Worm (Caenorhabditis elegans) whole organism, early embryonic: ENCODE results near the gene srh-233.

Experiments
- B0310.2 ChIP-seq: sonication (generic microtip); optimal IDR thresholded peaks from 2 replicates; lab custom pipeline; 2016; ENCODE audit warnings: mild to moderate bottlenecking, missing genetic modification characterization, missing compliant biosample characterization
- F13C5.2 ChIP-seq: sonication (generic microtip); optimal IDR thresholded peaks from 2 replicates; lab custom pipeline; 2017; ENCODE audit warnings: mild to moderate bottlenecking, missing genetic modification characterization, inconsistent platforms, missing compliant biosample characterization
- ama-1 ChIP-seq: fragments of 150-350 bp; optimal IDR thresholded peaks from 2 replicates; lab custom pipeline; 2014
- ceh-13 ChIP-seq: fragments of 200-800 bp; sonication (Bioruptor generic); optimal IDR thresholded peaks from 2 replicates; lab custom pipeline; 2018; ENCODE audit warnings: mild to moderate bottlenecking, missing genetic modification characterization, missing compliant biosample characterization
- ceh-36 ChIP-seq: sonication (generic microtip); optimal IDR thresholded peaks from 2 replicates; lab custom pipeline; 2016; ENCODE audit warnings: missing genetic modification characterization, inconsistent platforms, missing compliant biosample characterization
- ets-7 ChIP-seq: sonication (generic microtip); optimal IDR thresholded peaks from 2 replicates; lab custom pipeline; 2016; ENCODE audit warnings: missing genotype, missing genetic modification characterization, missing compliant biosample characterization
- flt-1 ChIP-seq: fragments of 200-800 bp; sonication (Bioruptor generic); IDR thresholded peaks from 2 replicates; pipeline ENCODE4 v1.3.6; 2022; ENCODE audit warnings: missing genetic modification characterization, missing compliant biosample characterization
- hmg-4 ChIP-seq: fragments of 200-800 bp; sonication (Bioruptor generic); optimal IDR thresholded peaks from 2 replicates; lab custom pipeline; 2018; ENCODE audit warnings: mild to moderate bottlenecking, missing genetic modification characterization, missing compliant biosample characterization
- hnd-1 ChIP-seq: sonication (generic microtip); optimal IDR thresholded peaks from 2 replicates; lab custom pipeline; 2016; ENCODE audit warnings: missing genetic modification characterization, missing compliant biosample characterization
- tbx-11 ChIP-seq: fragments of 200-800 bp; sonication (Bioruptor generic); IDR thresholded peaks from 2 replicates; pipeline ENCODE4 v1.3.6; 2022; ENCODE audit warnings: missing genetic modification characterization, missing compliant biosample characterization
- tra-4 ChIP-seq: sonication (generic microtip); optimal IDR thresholded peaks from 2 replicates; lab custom pipeline; 2017; ENCODE audit warnings: missing genetic modification characterization, missing compliant biosample characterization

DNA sequence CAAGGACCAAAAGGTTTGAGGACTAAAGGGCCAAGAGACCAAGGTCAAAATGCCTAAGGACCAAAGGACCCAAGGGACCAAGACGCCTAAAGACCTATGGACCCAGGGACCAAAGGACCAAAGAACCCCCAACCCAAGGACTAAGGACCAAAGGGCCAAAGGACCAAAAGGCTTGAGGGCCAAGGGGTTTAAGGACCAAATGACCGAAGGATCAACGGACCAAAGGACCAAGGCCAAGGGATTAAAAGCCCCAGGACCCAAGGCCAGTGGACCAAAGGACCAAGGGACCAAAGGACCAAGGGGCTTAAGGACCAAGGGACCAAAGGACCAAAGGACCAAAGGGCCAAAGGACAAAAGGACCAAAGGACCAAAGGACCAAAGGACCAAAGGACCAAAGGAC is 49.4 kb upstream of the srh-233 start:
- TF ChIP-seq hmg-4 (GFP tag; lab: Kevin White, UChicago), result no peak
- TF ChIP-seq ets-7 (tag; lab: Kevin White, UChicago), result no peak
- no peak for TF ChIP-seq ama-1 (lab: Kevin White, UChicago)
- peak; percentile 63 for TF ChIP-seq ceh-36 (tag; lab: Kevin White, UChicago)
- TF ChIP-seq hnd-1, result no peak
- TF ChIP-seq flt-1 (GFP tag; lab: Robert Waterston, UW), result no peak
- no peak for TF ChIP-seq tra-4
- no peak for TF ChIP-seq tbx-11 (GFP tag; lab: Robert Waterston, UW)
- TF ChIP-seq B0310.2, result no peak
- TF ChIP-seq ceh-13 (GFP tag; lab: Kevin White, UChicago), result no peak
- no peak for TF ChIP-seq F13C5.2 (tag; lab: Kevin White, UChicago)
